Fruit fly (Drosophila melanogaster) whole organism, embryonic: ENCODE results near the gene Rpp14a.

ENCODE experiments used
- B-H1 ChIP-seq: fragments of 200-800 bp; sonication (Bioruptor generic); IDR thresholded peaks from 3 replicates; pipeline ENCODE4 v1.3.6; 2022; ENCODE audit warnings: missing biosample characterization, missing genetic modification characterization
- BEAF-32 ChIP-seq: fragments of 200-800 bp; sonication (Bioruptor generic); optimal IDR thresholded peaks from 3 replicates; lab custom pipeline; 2017; ENCODE audit warnings: missing biosample characterization, missing genetic modification characterization, mild to moderate bottlenecking, moderate library complexity, missing genetic modification reagents
- BtbVII ChIP-seq: fragments of 200-800 bp; sonication (Bioruptor generic); optimal IDR thresholded peaks from 3 replicates; lab custom pipeline; 2017; ENCODE audit warnings: missing biosample characterization, mild to moderate bottlenecking, missing genetic modification characterization
- C15 ChIP-seq: fragments of 200-800 bp; sonication (Bioruptor generic); IDR thresholded peaks from 3 replicates; pipeline ENCODE4 v1.3.6; 2022; ENCODE audit warnings: missing biosample characterization, missing genetic modification characterization
- CG10431 ChIP-seq: fragments of 200-800 bp; sonication (Bioruptor generic); optimal IDR thresholded peaks from 3 replicates; lab custom pipeline; 2018; ENCODE audit warnings: missing biosample characterization, mild to moderate bottlenecking, missing genetic modification characterization
- CG10979 ChIP-seq: fragments of 200-800 bp; sonication (Bioruptor generic); optimal IDR thresholded peaks from 2 replicates; lab custom pipeline; 2018; ENCODE audit warnings: missing biosample characterization, mild to moderate bottlenecking, missing genetic modification characterization, moderate library complexity
- CG12071 ChIP-seq: fragments of 200-800 bp; sonication (Bioruptor generic); optimal IDR thresholded peaks from 3 replicates; lab custom pipeline; 2018; ENCODE audit warnings: missing biosample characterization, mild to moderate bottlenecking, missing genetic modification characterization
- CG13287 ChIP-seq: fragments of 200-800 bp; sonication (Bioruptor generic); IDR thresholded peaks from 2 replicates; pipeline ENCODE4 v1.3.6; 2022; ENCODE audit warnings: missing biosample characterization, missing genetic modification characterization; ENCODE audit not compliant: partially characterized antibody
- CG15601 ChIP-seq: fragments of 200-800 bp; sonication (Bioruptor generic); optimal IDR thresholded peaks from 3 replicates; lab custom pipeline; 2019; ENCODE audit warnings: missing biosample characterization, mild to moderate bottlenecking, missing genetic modification characterization, moderate library complexity
- CG17361 ChIP-seq: fragments of 200-800 bp; sonication (Bioruptor generic); IDR thresholded peaks from 3 replicates; pipeline ENCODE4 v1.3.6; 2022; ENCODE audit warnings: missing biosample characterization, missing genetic modification characterization
- CG2875 ChIP-seq: fragments of 200-800 bp; sonication (Bioruptor generic); optimal IDR thresholded peaks from 2 replicates; lab custom pipeline; 2017; ENCODE audit warnings: missing biosample characterization, mild to moderate bottlenecking, missing genetic modification characterization, missing genetic modification reagents
- CG32532 ChIP-seq: fragments of 200-800 bp; sonication (Bioruptor generic); IDR thresholded peaks from 2 replicates; pipeline ENCODE4 v1.3.6; 2022; ENCODE audit warnings: missing biosample characterization, missing genetic modification characterization
- CG33557 ChIP-seq: fragments of 200-800 bp; sonication (Bioruptor generic); optimal IDR thresholded peaks from 2 replicates; lab custom pipeline; 2019; ENCODE audit warnings: missing biosample characterization, mild to moderate bottlenecking, missing genetic modification characterization, moderate library complexity
- CG34376 ChIP-seq: fragments of 200-800 bp; sonication (Bioruptor generic); optimal IDR thresholded peaks from 2 replicates; lab custom pipeline; 2018; ENCODE audit warnings: missing biosample characterization, mild to moderate bottlenecking, missing genetic modification characterization
- CG6791 ChIP-seq: fragments of 200-800 bp; sonication (Bioruptor generic); IDR thresholded peaks from 3 replicates; pipeline ENCODE4 v1.3.6; 2022; ENCODE audit warnings: missing biosample characterization, missing genetic modification characterization; ENCODE audit not compliant: partially characterized antibody
- CG8290 ChIP-seq, 3 experiments: fragments of 200-800 bp; sonication (Bioruptor generic); optimal IDR thresholded peaks; 2 replicates each; lab custom pipeline; 2016 to 2019; ENCODE audit warnings: missing biosample characterization in 3 of 3, missing genetic modification characterization in 3 of 3, mild to moderate bottlenecking in 2 of 3, moderate library complexity in 1 of 3
- CG8388 ChIP-seq: fragments of 200-800 bp; sonication (Bioruptor generic); optimal IDR thresholded peaks from 2 replicates; lab custom pipeline; 2019; ENCODE audit warnings: missing biosample characterization, mild to moderate bottlenecking, missing genetic modification characterization, moderate library complexity
- CHES-1-like ChIP-seq: fragments of 200-800 bp; sonication (Bioruptor generic); optimal IDR thresholded peaks from 2 replicates; lab custom pipeline; 2016; ENCODE audit warnings: missing biosample characterization, missing genetic modification characterization
- CrebB ChIP-seq: fragments of 200-800 bp; sonication (Bioruptor generic); optimal IDR thresholded peaks from 3 replicates; lab custom pipeline; 2018; ENCODE audit warnings: missing biosample characterization, mild to moderate bottlenecking, missing genetic modification characterization
- Dek ChIP-seq: fragments of 200-800 bp; sonication (Bioruptor generic); optimal IDR thresholded peaks from 3 replicates; lab custom pipeline; 2019; ENCODE audit warnings: missing biosample characterization, mild to moderate bottlenecking, missing genetic modification characterization, moderate library complexity
- HHEX ChIP-seq: fragments of 200-800 bp; sonication (Bioruptor generic); optimal IDR thresholded peaks from 3 replicates; lab custom pipeline; 2017; ENCODE audit warnings: missing biosample characterization, mild to moderate bottlenecking, missing genetic modification characterization, missing genetic modification reagents
- HLH4C ChIP-seq: fragments of 200-800 bp; sonication (Bioruptor generic); IDR thresholded peaks from 3 replicates; pipeline ENCODE4 v1.3.6; 2022; ENCODE audit warnings: missing biosample characterization, missing genetic modification characterization; ENCODE audit not compliant: partially characterized antibody
- Hmr ChIP-seq: fragments of 200-800 bp; sonication (Bioruptor generic); optimal IDR thresholded peaks from 3 replicates; lab custom pipeline; 2017; ENCODE audit warnings: mild to moderate bottlenecking, missing biosample characterization, missing genetic modification reagents, missing genetic modification characterization
- NC2β ChIP-seq: fragments of 200-800 bp; sonication (Bioruptor generic); optimal IDR thresholded peaks from 2 replicates; lab custom pipeline; 2016; ENCODE audit warnings: missing biosample characterization, missing genetic modification characterization
- Rfx ChIP-seq: fragments of 200-800 bp; sonication (Bioruptor generic); IDR thresholded peaks from 2 replicates; pipeline ENCODE4 v1.3.6; 2022; ENCODE audit warnings: missing biosample characterization, missing genetic modification characterization
- Xrp1 ChIP-seq: fragments of 200-800 bp; sonication (Bioruptor generic); IDR thresholded peaks from 2 replicates; pipeline ENCODE4 v1.3.6; 2022; ENCODE audit warnings: missing biosample characterization, missing genetic modification characterization
- amos ChIP-seq: fragments of 200-800 bp; sonication (Bioruptor generic); IDR thresholded peaks from 2 replicates; pipeline ENCODE4 v1.3.6; 2022; ENCODE audit warnings: missing biosample characterization, missing genetic modification characterization; ENCODE audit not compliant: partially characterized antibody
- chinmo ChIP-seq: fragments of 200-800 bp; sonication (Bioruptor generic); IDR thresholded peaks from 4 replicates; pipeline ENCODE4 v1.3.6; 2022; ENCODE audit warnings: missing biosample characterization, missing genetic modification characterization; ENCODE audit not compliant: partially characterized antibody
- chn ChIP-seq: fragments of 200-800 bp; sonication (Bioruptor generic); optimal IDR thresholded peaks from 2 replicates; lab custom pipeline; 2016; ENCODE audit warnings: missing biosample characterization, missing genetic modification characterization
- dati ChIP-seq: fragments of 200-800 bp; sonication (Bioruptor generic); IDR thresholded peaks from 2 replicates; pipeline ENCODE4 v1.3.6; 2022; ENCODE audit warnings: missing biosample characterization, missing genetic modification characterization
- dimm ChIP-seq: fragments of 200-800 bp; sonication (Bioruptor generic); IDR thresholded peaks from 2 replicates; pipeline ENCODE4 v1.3.6; 2022; ENCODE audit warnings: missing biosample characterization, missing genetic modification characterization
- fd64A ChIP-seq: fragments of 200-800 bp; sonication (Bioruptor generic); optimal IDR thresholded peaks from 3 replicates; lab custom pipeline; 2018; ENCODE audit warnings: missing biosample characterization, mild to moderate bottlenecking, missing genetic modification characterization
- h ChIP-seq: fragments of >200 bp; optimal IDR thresholded peaks from 2 replicates; lab custom pipeline; 2017
- insv ChIP-seq, 2 experiments: fragments of 200-800 bp; sonication (Bioruptor generic); optimal IDR thresholded peaks; 3 replicates each; lab custom pipeline; 2016 to 2018; ENCODE audit warnings: missing biosample characterization in 2 of 2, missing genetic modification characterization in 2 of 2
- lab ChIP-seq: fragments of 200-800 bp; sonication (Bioruptor generic); optimal IDR thresholded peaks from 3 replicates; lab custom pipeline; 2017; ENCODE audit warnings: missing biosample characterization, missing genetic modification characterization, mild to moderate bottlenecking, moderate library complexity, missing genetic modification reagents
- lov ChIP-seq, 2 experiments: fragments of 200-800 bp in 1 of 2; fragments of >200 bp in 1 of 2; sonication (Bioruptor generic) in 1 of 2; IDR thresholded peaks in 1 of 2; optimal IDR thresholded peaks in 1 of 2; 2 replicates in 1 of 2; 3 replicates in 1 of 2; pipeline versions ENCODE4 v1.3.6 to Lab custom; 2017 to 2022; ENCODE audit warnings: missing biosample characterization in 1 of 2, missing genetic modification characterization in 1 of 2
- mirr ChIP-seq: fragments of 200-800 bp; sonication (Bioruptor generic); optimal IDR thresholded peaks from 3 replicates; lab custom pipeline; 2018; ENCODE audit warnings: missing biosample characterization, mild to moderate bottlenecking, missing genetic modification characterization
- pb ChIP-seq: fragments of 200-800 bp; sonication (Bioruptor generic); optimal IDR thresholded peaks from 3 replicates; lab custom pipeline; 2016; ENCODE audit warnings: missing biosample characterization, missing genetic modification characterization
- pfk ChIP-seq: fragments of 200-800 bp; sonication (Bioruptor generic); optimal IDR thresholded peaks from 2 replicates; lab custom pipeline; 2018; ENCODE audit warnings: missing biosample characterization, mild to moderate bottlenecking, missing genetic modification characterization, moderate library complexity
- pros ChIP-seq: fragments of 200-800 bp; sonication (Bioruptor generic); optimal IDR thresholded peaks from 3 replicates; lab custom pipeline; 2019; ENCODE audit warnings: missing biosample characterization, mild to moderate bottlenecking, missing genetic modification characterization, moderate library complexity
- pzg ChIP-seq: fragments of 200-800 bp; sonication (Bioruptor generic); optimal IDR thresholded peaks from 3 replicates; lab custom pipeline; 2018; ENCODE audit warnings: missing biosample characterization, mild to moderate bottlenecking, missing genetic modification characterization, moderate library complexity
- sd ChIP-seq: fragments of 200-800 bp; sonication (Bioruptor generic); optimal IDR thresholded peaks from 3 replicates; lab custom pipeline; 2018; ENCODE audit warnings: missing biosample characterization, mild to moderate bottlenecking, missing genetic modification characterization, moderate library complexity
- slp2 ChIP-seq: fragments of 200-800 bp; sonication (Bioruptor generic); optimal IDR thresholded peaks from 2 replicates; lab custom pipeline; 2016; ENCODE audit warnings: missing biosample characterization, missing genetic modification characterization
- stwl ChIP-seq: fragments of 200-800 bp; sonication (Bioruptor generic); optimal IDR thresholded peaks from 3 replicates; lab custom pipeline; 2018; ENCODE audit warnings: missing biosample characterization, mild to moderate bottlenecking, missing genetic modification characterization, moderate library complexity
- tgo ChIP-seq: fragments of 200-800 bp; sonication (Bioruptor generic); IDR thresholded peaks from 3 replicates; pipeline ENCODE4 v1.3.6; 2022; ENCODE audit warnings: missing biosample characterization, missing genetic modification characterization
- zfh1 ChIP-seq: fragments of 200-800 bp; sonication (Bioruptor generic); IDR thresholded peaks from 3 replicates; pipeline ENCODE4 v1.3.6; 2022; ENCODE audit warnings: missing biosample characterization, missing genetic modification characterization

Gene Rpp14a

DNA sequence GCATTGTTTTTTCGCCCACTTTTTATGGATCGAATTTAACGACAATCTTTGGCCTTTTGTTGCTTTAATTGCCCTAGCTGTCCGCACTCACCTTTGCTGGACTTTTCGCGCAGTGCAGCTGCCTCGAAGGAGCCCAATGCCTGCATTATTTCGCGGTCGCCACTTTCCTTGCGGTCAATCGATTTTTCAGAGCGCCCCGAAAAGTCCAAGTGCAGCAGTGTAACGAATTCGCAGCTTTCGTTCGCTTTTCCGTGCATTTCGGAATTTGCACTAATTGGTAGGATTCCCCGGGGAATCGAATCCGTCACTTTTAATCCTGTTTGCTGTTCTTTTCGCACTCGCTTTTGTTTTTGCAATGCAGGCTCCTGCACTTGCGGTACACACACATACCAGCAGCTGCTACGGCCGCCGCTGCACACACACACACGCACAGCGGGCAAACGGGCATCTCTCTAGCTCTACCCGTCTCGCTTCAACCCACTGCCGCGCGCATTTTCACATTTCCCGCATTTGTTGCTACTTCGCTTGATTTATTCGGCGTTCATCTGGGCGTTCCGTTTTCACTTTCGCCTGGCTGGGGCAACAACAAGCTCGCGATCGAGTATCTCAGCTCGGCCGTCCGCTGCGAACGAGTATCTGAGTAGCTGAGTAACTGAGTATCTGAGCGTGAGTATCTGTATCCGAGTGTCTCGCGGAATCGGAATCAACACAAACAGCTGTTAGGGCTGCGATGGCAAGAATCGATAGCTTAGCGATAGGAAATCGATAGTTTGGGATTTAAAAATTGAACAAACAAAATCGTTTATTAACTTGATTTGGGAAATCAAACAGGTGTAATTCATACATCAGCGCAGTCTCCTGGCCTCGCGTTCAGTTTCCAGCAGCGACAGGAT, 34.9 kb upstream of the Rpp14a start, which contains the start of gene Mgat2 (continued):
- TF ChIP-seq CG13287 (GFP tag; lab: Robert Waterston, UW), result peak; percentile 93
- TF ChIP-seq CG12071, result peak; percentile 44
- peak; percentile 85 for TF ChIP-seq amos (GFP tag; lab: Robert Waterston, UW)
- TF ChIP-seq chinmo (GFP tag; lab: Robert Waterston, UW), result peak; percentile 97
- no peak for TF ChIP-seq dimm (GFP tag; lab: Robert Waterston, UW)
- no peak for TF ChIP-seq lov (optimal IDR thresholded peaks at IDR 0.05; lab: Kevin White, UChicago)
- 0 out of 3 replicates have a peak, but pooled peaks have one; percentile 29 for TF ChIP-seq lov (GFP tag; IDR thresholded peaks at IDR 0.05; lab: Robert Waterston, UW)
- TF ChIP-seq BEAF-32, result peak; percentile 90
- no peak for TF ChIP-seq tgo (GFP tag; lab: Robert Waterston, UW)
- TF ChIP-seq CG34376 (GFP tag; lab: Kevin White, UChicago), result peak; percentile 84
- TF ChIP-seq HHEX (GFP tag; lab: Kevin White, UChicago), result peak; percentile 18
- TF ChIP-seq lab (GFP tag; lab: Kevin White, UChicago), result peak; percentile 56
- peak; percentile 63 for TF ChIP-seq BtbVII (GFP tag; lab: Kevin White, UChicago)
- peak; percentile 41 for TF ChIP-seq NC2β (GFP tag; lab: Kevin White, UChicago)
- TF ChIP-seq dati (GFP tag; lab: Robert Waterston, UW), result no peak
- TF ChIP-seq CG8290 (GFP tag; optimal IDR thresholded peaks at IDR 0.05; lab: Kevin White, UChicago), result no peak
- peak in 1 of 2 experiments; percentile 73 for TF ChIP-seq CG8290 (tag; optimal IDR thresholded peaks at IDR 0.05; lab: Kevin White, UChicago)
- TF ChIP-seq CG10979 (tag; lab: Kevin White, UChicago), result no peak
- peak; percentile 34 for TF ChIP-seq chn (GFP tag; lab: Kevin White, UChicago)
- peak; percentile 80 for TF ChIP-seq HLH4C (GFP tag; lab: Robert Waterston, UW)
- TF ChIP-seq CG2875, result peak; percentile 14
- peak; percentile 44 for TF ChIP-seq Xrp1
- TF ChIP-seq CG10431 (GFP tag; lab: Kevin White, UChicago), result peak; percentile 77
- TF ChIP-seq CG6791 (GFP tag; lab: Robert Waterston, UW), result peak; percentile 86
- peak; percentile 71 for TF ChIP-seq CG15601 (tag; lab: Kevin White, UChicago)
- peak; percentile 62 for TF ChIP-seq pros (GFP tag; lab: Kevin White, UChicago)
- TF ChIP-seq Rfx, result peak; percentile 37; the same call in 1 of the 2 replicates
- peak; percentile 43 for TF ChIP-seq Dek (tag; lab: Kevin White, UChicago)
- TF ChIP-seq slp2 (GFP tag; lab: Kevin White, UChicago), result no peak
- TF ChIP-seq CHES-1-like (GFP tag; lab: Kevin White, UChicago), result peak; percentile 44
- TF ChIP-seq pzg (GFP tag; lab: Kevin White, UChicago), result peak; percentile 24
- TF ChIP-seq CG32532, result peak; percentile 21; the same call in 1 of the 2 replicates
- TF ChIP-seq h, result no peak
- peak; percentile 47 for TF ChIP-seq CrebB (tag; lab: Kevin White, UChicago)
- peak; percentile 10 for TF ChIP-seq CG8388
- 0 out of 3 replicates have a peak, but pooled peaks have one; percentile 33 for TF ChIP-seq zfh1
- TF ChIP-seq pfk (GFP tag; lab: Kevin White, UChicago), result peak; percentile 83
- TF ChIP-seq stwl, result peak; percentile 39
- TF ChIP-seq pb, result peak; percentile 25
- no peak for TF ChIP-seq B-H1
- TF ChIP-seq mirr (GFP tag; lab: Kevin White, UChicago), result peak; percentile 74
- no peak for TF ChIP-seq insv (GFP tag; optimal IDR thresholded peaks at IDR 0.05; lab: Kevin White, UChicago)
- peak; percentile 85 for TF ChIP-seq CG33557
- peak; percentile 82 for TF ChIP-seq sd (tag; lab: Kevin White, UChicago)
- peak; percentile 67 for TF ChIP-seq fd64A (GFP tag; lab: Kevin White, UChicago)
- TF ChIP-seq C15 (GFP tag; lab: Robert Waterston, UW), result no peak
- TF ChIP-seq Hmr (GFP tag; lab: Kevin White, UChicago), result peak; percentile 31
- TF ChIP-seq CG17361 (GFP tag; lab: Robert Waterston, UW), result peak; percentile 5; the same call in 1 of the 3 replicates
